Worm (Caenorhabditis elegans): Measurements from ENCODE around the gene T14B4.1.

T14B4.1 gene

DNA sequence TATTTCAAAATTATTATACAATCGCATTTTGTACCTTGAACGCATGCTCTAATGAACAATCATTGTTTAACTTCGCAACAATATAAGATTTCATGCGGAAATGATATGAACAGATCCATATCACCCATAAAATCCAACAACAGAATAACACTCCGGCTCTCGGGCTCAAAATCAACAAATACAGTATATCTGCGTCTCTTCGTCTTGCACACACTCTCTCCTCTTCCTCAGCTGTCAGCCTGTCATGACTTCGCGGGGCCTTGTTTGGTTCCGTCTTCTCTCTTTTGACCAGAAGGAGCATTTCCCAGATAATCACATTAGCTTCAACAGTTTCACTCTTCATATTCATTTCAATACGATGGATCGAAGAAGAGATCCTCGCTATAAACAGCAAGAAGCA is 19.5 kb downstream of the T14B4.1 start, which contains the start of gene F41G3.3:
F41G3.3 (plus strand) TSS at position 301 of the 400 bp plus-strand sequence.
- TF ChIP-seq nhr-77 (tag; optimal IDR thresholded peaks at IDR 0.05) (no peak), pha-4 (tag; optimal IDR thresholded peaks at IDR 0.05) (no peak), eor-1 (tag; optimal IDR thresholded peaks at IDR 0.05) (no peak), nhr-28 (tag; optimal IDR thresholded peaks at IDR 0.05) (no peak), nhr-12 (tag; optimal IDR thresholded peaks at IDR 0.05) (no peak), nhr-237 (tag; optimal IDR thresholded peaks at IDR 0.05) (no peak), unc-39 (tag; optimal IDR thresholded peaks at IDR 0.05) (no peak), nhr-11 (tag; optimal IDR thresholded peaks at IDR 0.05) (no peak), nhr-76 (tag; optimal IDR thresholded peaks at IDR 0.05) (no peak), elt-3 (tag; optimal IDR thresholded peaks at IDR 0.05) (no peak), nhr-25 (tag; optimal IDR thresholded peaks at IDR 0.05) (no peak), lin-39 (tag; optimal IDR thresholded peaks at IDR 0.05) (no peak), hmg-11 (tag; optimal IDR thresholded peaks at IDR 0.05) (no peak), tbx-2 (tag; optimal IDR thresholded peaks at IDR 0.05) (no peak), nfya-1 (tag; optimal IDR thresholded peaks at IDR 0.05; ENCODE audit: insufficient read depth) (no peak), sea-2 (GFP tag; optimal IDR thresholded peaks at IDR 0.05) (no peak), nhr-43 (tag; optimal IDR thresholded peaks at IDR 0.05; ENCODE audit: poor library complexity, severe bottlenecking) (no peak), ztf-11 (tag; optimal IDR thresholded peaks at IDR 0.05) (no peak), elt-2 (tag; optimal IDR thresholded peaks at IDR 0.05) (no peak)

DNA sequence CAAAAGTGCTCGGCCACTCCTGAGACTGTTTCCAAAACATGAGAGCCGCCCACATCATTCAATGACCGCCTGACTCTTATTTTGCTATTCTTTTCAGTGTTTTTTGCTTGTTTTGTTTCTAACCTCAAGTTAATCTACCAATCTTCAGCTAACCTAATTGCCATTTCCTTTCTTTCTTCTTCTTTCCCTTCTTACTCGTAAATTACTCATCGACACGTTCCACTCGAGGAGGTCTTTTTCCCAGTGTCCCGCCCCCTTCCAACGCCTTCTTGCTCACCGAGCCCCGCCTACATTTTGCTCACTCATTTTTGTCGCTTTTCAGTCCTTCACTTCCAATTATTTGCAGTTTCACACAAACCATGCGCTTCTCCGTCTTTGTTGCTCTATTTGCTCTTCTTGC is 28.0 kb downstream of the T14B4.1 start, which contains the start of gene nlp-50:
nlp-50 (plus strand) TSS at position 301 of the 400 bp plus-strand sequence.
- TF ChIP-seq lsy-12 (tag; optimal IDR thresholded peaks at IDR 0.05) (no peak), ceh-28 (tag; optimal IDR thresholded peaks at IDR 0.05) (no peak), ceh-82 (tag; optimal IDR thresholded peaks at IDR 0.05) (no peak), nhr-28 (tag; optimal IDR thresholded peaks at IDR 0.05) (no peak), nhr-43 (tag; optimal IDR thresholded peaks at IDR 0.05; ENCODE audit: poor library complexity, severe bottlenecking) (no peak), tbx-2 (tag; optimal IDR thresholded peaks at IDR 0.05) (no peak), sea-2 (GFP tag; optimal IDR thresholded peaks at IDR 0.05) (no peak), daf-12 (tag; optimal IDR thresholded peaks at IDR 0.05) (no peak), fkh-2 (tag; optimal IDR thresholded peaks at IDR 0.05) (no peak), mml-1 (tag; optimal IDR thresholded peaks at IDR 0.05) (no peak), ZK546.5 (tag; optimal IDR thresholded peaks at IDR 0.05) (no peak), fos-1 (tag; optimal IDR thresholded peaks at IDR 0.05) (no peak)

DNA sequence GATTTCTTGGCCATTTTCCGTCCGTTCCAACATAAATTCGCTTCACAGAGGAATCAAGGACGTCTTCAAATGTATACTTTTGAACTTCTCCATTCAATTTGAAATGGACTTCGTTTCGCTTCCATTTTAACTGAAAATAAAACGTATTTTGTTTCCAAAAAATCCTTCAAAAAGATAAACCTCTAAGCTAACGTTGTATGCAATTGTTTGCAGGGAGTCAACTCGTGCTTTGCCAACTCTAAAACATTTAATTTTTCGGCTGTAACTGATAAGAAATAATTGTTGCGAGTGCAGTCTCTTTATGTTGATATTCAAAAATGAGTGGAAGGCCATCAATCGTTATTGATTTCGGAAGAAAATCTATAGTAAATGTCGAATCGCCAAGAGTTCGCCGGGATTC is 31.3 kb downstream of the T14B4.1 start, which contains the start of gene F41G3.18:
F41G3.18 (plus strand) TSS at position 301 of the 400 bp plus-strand sequence.
- TF ChIP-seq elt-2 (tag; optimal IDR thresholded peaks at IDR 0.05) (peak; percentile 41), unc-62 (GFP tag; optimal IDR thresholded peaks at IDR 0.05) (no peak)

DNA sequence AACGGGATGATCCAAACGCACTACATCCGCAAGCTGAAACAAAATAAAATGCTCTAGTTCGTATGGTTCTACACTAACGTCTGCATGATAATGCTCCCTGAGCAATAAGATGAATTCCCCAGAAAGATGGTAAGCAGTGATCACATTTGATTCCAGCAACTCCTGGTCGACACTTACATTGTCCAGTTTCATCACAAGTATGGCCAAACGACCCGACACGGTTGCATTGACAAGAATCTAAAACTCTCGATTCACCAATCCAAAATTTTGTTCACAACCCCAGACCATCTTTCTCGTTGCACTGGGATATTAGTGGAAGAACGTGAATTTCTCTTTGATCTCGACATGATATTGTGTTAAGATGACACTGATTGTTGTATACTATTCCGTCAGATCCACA is 33.3 kb downstream of the T14B4.1 start:
- TF ChIP-seq elt-2 (tag; optimal IDR thresholded peaks at IDR 0.05) (no peak), ceh-28 (tag; optimal IDR thresholded peaks at IDR 0.05) (no peak), zag-1 (tag; optimal IDR thresholded peaks at IDR 0.05) (no peak), nhr-25 (tag; optimal IDR thresholded peaks at IDR 0.05) (no peak), ztf-4 (tag; optimal IDR thresholded peaks at IDR 0.05) (no peak), mdl-1 (tag; optimal IDR thresholded peaks at IDR 0.05) (no peak), mml-1 (tag; optimal IDR thresholded peaks at IDR 0.05) (no peak), daf-12 (tag; optimal IDR thresholded peaks at IDR 0.05) (no peak), pqm-1 (tag; optimal IDR thresholded peaks at IDR 0.05) (no peak), ZK546.5 (tag; optimal IDR thresholded peaks at IDR 0.05) (no peak), eor-1 (tag; optimal IDR thresholded peaks at IDR 0.05) (no peak), elt-3 (tag; optimal IDR thresholded peaks at IDR 0.05) (no peak), nhr-12 (tag; optimal IDR thresholded peaks at IDR 0.05) (no peak), egl-5 (tag; optimal IDR thresholded peaks at IDR 0.05) (no peak)

DNA sequence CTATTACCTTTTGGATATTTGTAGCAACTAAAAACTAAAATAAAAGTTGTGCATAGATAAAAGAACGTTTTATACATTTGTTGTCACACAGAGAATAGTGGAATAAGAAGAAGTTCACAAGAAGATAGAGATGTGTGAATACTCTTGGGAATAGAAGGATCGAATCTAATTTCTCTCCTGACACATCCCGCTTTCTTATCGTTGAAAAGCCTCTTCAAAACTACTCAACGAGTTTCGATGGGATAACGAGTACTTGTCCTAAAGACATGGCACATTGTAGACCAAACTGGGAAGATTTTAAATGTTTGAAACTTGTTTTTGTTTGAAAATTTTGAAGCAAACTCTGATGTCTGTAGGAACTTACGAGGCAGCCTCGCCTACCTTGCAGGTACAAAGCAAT is 35.8 kb downstream of the T14B4.1 start:
- TF ChIP-seq nfya-1 (tag; optimal IDR thresholded peaks at IDR 0.05; ENCODE audit: insufficient read depth) (no peak), nhr-237 (tag; optimal IDR thresholded peaks at IDR 0.05) (no peak), lsy-12 (tag; optimal IDR thresholded peaks at IDR 0.05) (no peak), nhr-11 (tag; optimal IDR thresholded peaks at IDR 0.05) (no peak), unc-39 (tag; optimal IDR thresholded peaks at IDR 0.05) (no peak), hmg-11 (tag; optimal IDR thresholded peaks at IDR 0.05) (no peak), aly-2 (tag; optimal IDR thresholded peaks at IDR 0.05) (no peak), pha-4 (tag; optimal IDR thresholded peaks at IDR 0.05) (no peak)

All from whole organism, L3 larva.